Fruit fly (Drosophila melanogaster): ENCODE results near the gene bigmax.

bigmax gene

dm6 chr3R:27282286-27282685 is 6.0 kb downstream of the bigmax start, which contains the start of gene mrt (continued):
- TF ChIP-seq nerfin-2 (GFP tag; IDR thresholded peaks at IDR 0.05; ENCODE audit: partially characterized antibody) (no peak), CG3281 (GFP tag; optimal IDR thresholded peaks at IDR 0.05) (peak; percentile 79), CG31224 (GFP tag; IDR thresholded peaks at IDR 0.05) (no peak; the same call in 1 of the 2 replicates), CG11247 (GFP tag; IDR thresholded peaks at IDR 0.05) (no peak; the same call in 1 of the 2 replicates), sqz (GFP tag; optimal IDR thresholded peaks at IDR 0.05) (no peak), hth (optimal IDR thresholded peaks at IDR 0.05) (no peak), vfl (GFP tag; optimal IDR thresholded peaks at IDR 0.05) (peak; percentile 24), CG14441 (GFP tag; IDR thresholded peaks at IDR 0.05) (0 out of 2 replicates have a peak, but pooled peaks have one; percentile 6), Elba2 (GFP tag; optimal IDR thresholded peaks at IDR 0.05) (no peak), stc (GFP tag; IDR thresholded peaks at IDR 0.05) (no peak), CG12942 (GFP tag; optimal IDR thresholded peaks at IDR 0.05) (peak; percentile 21), amos (GFP tag; IDR thresholded peaks at IDR 0.05; ENCODE audit: partially characterized antibody) (peak; percentile 10; the same call in 1 of the 2 replicates), MTF-1 (GFP tag; optimal IDR thresholded peaks at IDR 0.05; ENCODE audit: borderline replicate concordance) (no peak), ATbp (GFP tag; optimal IDR thresholded peaks at IDR 0.05) (peak; percentile 11), Oli (tag; optimal IDR thresholded peaks at IDR 0.05) (peak; percentile 35), fd3F (GFP tag; optimal IDR thresholded peaks at IDR 0.05) (peak; percentile 54), CG16863 (GFP tag; optimal IDR thresholded peaks at IDR 0.05) (peak; percentile 38), CG4328 (GFP tag; optimal IDR thresholded peaks at IDR 0.05) (peak; percentile 42), CG10321 (GFP tag; IDR thresholded peaks at IDR 0.05) (no peak), CG15696 (tag; optimal IDR thresholded peaks at IDR 0.05) (no peak), Rfx (GFP tag; IDR thresholded peaks at IDR 0.05) (peak; percentile 72), Ssrp (tag; optimal IDR thresholded peaks at IDR 0.05) (peak; percentile 45), dmrt11E (tag; optimal IDR thresholded peaks at IDR 0.05) (peak; percentile 15), gt (GFP tag; IDR thresholded peaks at IDR 0.05) (no peak), CG9437 (GFP tag; optimal IDR thresholded peaks at IDR 0.05) (peak; percentile 16), Meics (GFP tag; optimal IDR thresholded peaks at IDR 0.05) (peak; percentile 79), CG2712 (tag; optimal IDR thresholded peaks at IDR 0.05) (peak; percentile 53), ken (GFP tag; IDR thresholded peaks at IDR 0.05) (no peak), CG31441 (GFP tag; IDR thresholded peaks at IDR 0.05) (0 out of 2 replicates have a peak, but pooled peaks have one; percentile 27), pb (GFP tag; optimal IDR thresholded peaks at IDR 0.05) (peak; percentile 20), TFAM (GFP tag; optimal IDR thresholded peaks at IDR 0.05) (no peak), gcm (GFP tag; optimal IDR thresholded peaks at IDR 0.05) (no peak), cg (GFP tag; optimal IDR thresholded peaks at IDR 0.05) (no peak), bab2 (GFP tag; optimal IDR thresholded peaks at IDR 0.05) (peak; percentile 28), jing (GFP tag; optimal IDR thresholded peaks at IDR 0.05) (no peak), CG14860 (GFP tag; IDR thresholded peaks at IDR 0.05; ENCODE audit: partially characterized antibody) (no peak), p53 (GFP tag; optimal IDR thresholded peaks at IDR 0.05) (no peak), Drgx (GFP tag; IDR thresholded peaks at IDR 0.05) (peak; percentile 56; the same call in 1 of the 2 replicates), Awh (GFP tag; IDR thresholded peaks at IDR 0.05) (no peak), Sry-δ (GFP tag; optimal IDR thresholded peaks at IDR 0.05) (peak; percentile 14), slou (GFP tag; optimal IDR thresholded peaks at IDR 0.05) (no peak), CG3847 (GFP tag; IDR thresholded peaks at IDR 0.05) (peak; percentile 46), CG30020 (tag; optimal IDR thresholded peaks at IDR 0.05) (peak; percentile 3), ERR (GFP tag; optimal IDR thresholded peaks at IDR 0.05) (peak; percentile 42), CrebB (tag; optimal IDR thresholded peaks at IDR 0.05) (peak; percentile 42), Tbp (GFP tag; optimal IDR thresholded peaks at IDR 0.05) (no peak), pzg (GFP tag; optimal IDR thresholded peaks at IDR 0.05) (no peak), fru (optimal IDR thresholded peaks at IDR 0.05) (no peak), ham (GFP tag; IDR thresholded peaks at IDR 0.05) (no peak), pan (optimal IDR thresholded peaks at IDR 0.05) (no peak), pan (GFP tag; optimal IDR thresholded peaks at IDR 0.05 in 1 of 2, IDR thresholded peaks at IDR 0.05 in 1 of 2) (peak in 1 of 2 experiments; percentile 28), run (tag; optimal IDR thresholded peaks at IDR 0.05) (no peak)

Data from whole organism, embryonic.